Fruit fly (Drosophila melanogaster): ENCODE data around the gene CG32069.

The CG32069 gene

dm6 chr3L:11085810-11086209, 23.4 kb upstream of the CG32069 start:
- TF ChIP-seq CG17801 (GFP tag; optimal IDR thresholded peaks at IDR 0.05; ENCODE audit: partially characterized antibody): no peak

dm6 chr3L:11084557-11085231, 22.3 kb upstream of the CG32069 start:
- TF ChIP-seq CG17801 (GFP tag; optimal IDR thresholded peaks at IDR 0.05; ENCODE audit: partially characterized antibody): peak; percentile 93

dm6 chr3L:11083605-11084004, 21.2 kb upstream of the CG32069 start:
- TF ChIP-seq CG17801 (GFP tag; optimal IDR thresholded peaks at IDR 0.05; ENCODE audit: partially characterized antibody): peak; percentile 34

- TF ChIP-seq CG17801 (GFP tag; optimal IDR thresholded peaks at IDR 0.05; ENCODE audit: partially characterized antibody): no peak
These were observed 11.8 kb upstream of the CG32069 start, which contains the start of the genes Pfdn2 and Noc1 for dm6 chr3L:11074043-11074853. Gene Pfdn2, minus strand, starts transcription at chr3L:11074388. Gene Noc1, plus strand, starts transcription at chr3L:11074769.

- TF ChIP-seq CG17801 (GFP tag; optimal IDR thresholded peaks at IDR 0.05; ENCODE audit: partially characterized antibody): no peak
These were observed 8.6 kb upstream of the CG32069 start for dm6 chr3L:11071057-11071456.

dm6 chr3L:11070372-11070854, 8.0 kb upstream of the CG32069 start, which contains the start of gene Mocs1:
Gene Mocs1, plus strand, starts transcription at chr3L:11070526.
- peak; percentile 48 for TF ChIP-seq CG17801 (GFP tag; optimal IDR thresholded peaks at IDR 0.05; ENCODE audit: partially characterized antibody)

- TF ChIP-seq CG17801 (GFP tag; optimal IDR thresholded peaks at IDR 0.05; ENCODE audit: partially characterized antibody): no peak
These were observed 7.3 kb upstream of the CG32069 start, which contains the start of gene CG6310 for dm6 chr3L:11069764-11070163. Gene CG6310, minus strand, starts transcription at chr3L:11069864.

dm6 chr3L:11065850-11066249, 3.4 kb upstream of the CG32069 start:
- TF ChIP-seq CG17801 (GFP tag; optimal IDR thresholded peaks at IDR 0.05; ENCODE audit: partially characterized antibody): no peak

dm6 chr3L:11064689-11065088, 2.3 kb upstream of the CG32069 start, which contains the start of the genes CG32075, CG45101 and SuUR:
Gene CG32075, minus strand, starts transcription at chr3L:11064941.
Gene CG45101, plus strand, starts transcription at chr3L:11064991.
Gene SuUR, plus strand, starts transcription at chr3L:11064991.
- TF ChIP-seq CG17801 (GFP tag; optimal IDR thresholded peaks at IDR 0.05; ENCODE audit: partially characterized antibody): peak; percentile 60

- peak; percentile 89 for TF ChIP-seq CG17801 (GFP tag; optimal IDR thresholded peaks at IDR 0.05; ENCODE audit: partially characterized antibody)
These were observed 1.2 kb downstream of the CG32069 start, which contains the start of the genes CG6321 and Blos2 for dm6 chr3L:11061200-11061599. Gene CG6321, minus strand, starts transcription at chr3L:11061224. Gene Blos2, plus strand, starts transcription at chr3L:11061571.

- TF ChIP-seq CG17801 (GFP tag; optimal IDR thresholded peaks at IDR 0.05; ENCODE audit: partially characterized antibody): no peak
These were observed 8.6 kb downstream of the CG32069 start, which contains the start of gene CG7888 for dm6 chr3L:11053843-11054242. Gene CG7888, plus strand, starts transcription at chr3L:11054035.

- TF ChIP-seq CG17801 (GFP tag; optimal IDR thresholded peaks at IDR 0.05; ENCODE audit: partially characterized antibody): no peak
These were observed 9.6 kb downstream of the CG32069 start for dm6 chr3L:11052760-11053259.

- TF ChIP-seq CG17801 (GFP tag; optimal IDR thresholded peaks at IDR 0.05; ENCODE audit: partially characterized antibody): no peak
These were observed 11.1 kb downstream of the CG32069 start, which contains the start of gene CG43693 for dm6 chr3L:11051271-11051670. Gene CG43693, minus strand, starts transcription at chr3L:11051371.

- peak; percentile 25 for TF ChIP-seq CG17801 (GFP tag; optimal IDR thresholded peaks at IDR 0.05; ENCODE audit: partially characterized antibody)
These were observed 13.0 kb downstream of the CG32069 start for dm6 chr3L:11049414-11049813.

dm6 chr3L:11047877-11048276, 14.5 kb downstream of the CG32069 start:
- TF ChIP-seq CG17801 (GFP tag; optimal IDR thresholded peaks at IDR 0.05; ENCODE audit: partially characterized antibody): peak; percentile 32
